Worm (Caenorhabditis elegans): Measurements from ENCODE around the gene srw-109.
A peak's percentile ranks its signal among the peaks of the same experiment; 100 is the strongest.

Gene srw-109

DNA sequence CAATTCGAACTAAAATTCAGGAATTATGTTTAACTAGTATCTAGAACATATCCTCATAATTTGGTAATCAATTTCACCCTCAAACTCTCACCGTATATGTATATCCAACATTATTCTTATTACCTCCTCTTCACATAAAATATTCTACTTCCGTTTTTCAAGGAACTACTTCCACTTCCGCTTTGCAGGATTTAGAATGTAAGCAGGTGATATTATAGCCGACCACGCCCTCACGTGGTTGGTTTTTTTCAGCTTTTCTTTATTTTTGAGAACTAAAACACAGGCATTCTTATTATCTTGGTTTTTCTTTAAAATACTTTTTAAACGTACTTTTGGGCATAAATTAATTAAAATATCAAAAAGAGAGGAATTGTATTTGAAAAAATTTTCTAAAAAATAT, 9.2 kb upstream of the srw-109 start (continued):
- no peak for TF ChIP-seq nhr-90 (tag; optimal IDR thresholded peaks at IDR 0.05; ENCODE audit: poor library complexity)
- no peak for TF ChIP-seq xbp-1 (tag; optimal IDR thresholded peaks at IDR 0.05)

DNA sequence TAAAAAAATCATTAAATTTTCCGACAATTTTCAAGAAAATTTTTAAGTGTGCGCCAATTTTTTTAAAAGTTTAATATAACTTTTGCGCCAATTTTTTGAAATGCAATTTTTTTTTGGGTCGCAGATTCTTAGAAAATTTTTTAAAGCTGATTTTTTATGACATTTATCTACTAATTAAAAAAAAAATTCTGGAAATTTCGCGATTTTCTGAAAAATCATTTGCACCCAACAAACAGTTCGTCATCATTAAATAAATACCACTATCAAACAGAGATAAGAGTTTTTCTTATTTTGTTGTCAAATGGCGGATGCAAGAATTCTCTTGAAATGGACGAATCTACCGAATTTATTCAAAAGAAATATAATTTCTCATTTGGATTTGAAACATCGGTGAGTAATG, 6.5 kb upstream of the srw-109 start, which contains the start of gene F48G7.13:
Gene F48G7.13, plus strand, starts transcription at position 301 of the 400 bp plus-strand sequence.
- no peak for TF ChIP-seq mab-9 (GFP tag; IDR thresholded peaks at IDR 0.05)
- TF ChIP-seq zip-4 (GFP tag; optimal IDR thresholded peaks at IDR 0.05) = no peak
- no peak for TF ChIP-seq fos-1 (tag; optimal IDR thresholded peaks at IDR 0.05)
- no peak for TF ChIP-seq C04F5.9 (tag; optimal IDR thresholded peaks at IDR 0.05)
- no peak for TF ChIP-seq nhr-28 (tag; optimal IDR thresholded peaks at IDR 0.05)
- TF ChIP-seq zag-1 (tag; optimal IDR thresholded peaks at IDR 0.05) = no peak
- no peak for TF ChIP-seq snu-23 (GFP tag; optimal IDR thresholded peaks at IDR 0.05)

DNA sequence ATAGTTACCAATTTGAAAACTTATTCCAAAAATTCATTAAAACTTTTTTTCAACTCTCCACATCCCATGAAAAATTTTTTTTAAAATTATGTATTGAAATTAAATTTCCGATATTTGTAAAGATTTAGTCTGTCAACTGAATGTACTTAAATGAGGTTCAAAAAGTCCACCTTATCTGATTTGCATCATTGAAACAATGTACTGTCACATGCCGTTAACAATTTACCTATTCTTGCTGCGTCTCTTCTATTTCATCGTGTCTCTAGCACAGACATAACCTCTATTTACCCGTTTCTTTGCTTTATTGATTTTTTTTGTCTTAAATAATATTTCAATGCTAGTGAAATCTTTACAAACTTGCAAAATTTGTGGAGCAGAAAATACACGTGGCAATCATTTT, 1.5 kb upstream of the srw-109 start, which contains the start of gene nhr-90:
Gene nhr-90, plus strand, starts transcription at position 296 of the 400 bp plus-strand sequence.
- no peak for TF ChIP-seq snpc-4 (tag; optimal IDR thresholded peaks at IDR 0.05)
- TF ChIP-seq elt-2 (tag; optimal IDR thresholded peaks at IDR 0.05) = no peak
- peak; percentile 18 for TF ChIP-seq skn-1 (tag; optimal IDR thresholded peaks at IDR 0.05)
- peak; percentile 72 for TF ChIP-seq nhr-85 (tag)
- TF ChIP-seq mef-2 (tag; optimal IDR thresholded peaks at IDR 0.05) = no peak
- TF ChIP-seq ceh-88 (GFP tag; IDR thresholded peaks at IDR 0.05) = no peak
- TF ChIP-seq aha-1 (tag; optimal IDR thresholded peaks at IDR 0.05) = no peak
- no peak for TF ChIP-seq efl-1 (optimal IDR thresholded peaks at IDR 0.05)
- TF ChIP-seq efl-1 (GFP tag; optimal IDR thresholded peaks at IDR 0.05 in 1 of 2) = peak in 1 of 2 experiments; percentile 46
- no peak for TF ChIP-seq ztf-11 (tag; optimal IDR thresholded peaks at IDR 0.05)
- TF ChIP-seq zag-1 (tag; optimal IDR thresholded peaks at IDR 0.05) = no peak
- TF ChIP-seq unc-62 (GFP tag; optimal IDR thresholded peaks at IDR 0.05) = no peak
- TF ChIP-seq blmp-1 (tag; optimal IDR thresholded peaks at IDR 0.05) = peak; percentile 0
- TF ChIP-seq lin-35 (GFP tag; optimal IDR thresholded peaks at IDR 0.05) = peak in 1 of 2 experiments; percentile 46
- peak; percentile 55 for TF ChIP-seq nhr-20 (tag; optimal IDR thresholded peaks at IDR 0.05)
- peak; percentile 5 for TF ChIP-seq C16A3.4 (tag; optimal IDR thresholded peaks at IDR 0.05)

DNA sequence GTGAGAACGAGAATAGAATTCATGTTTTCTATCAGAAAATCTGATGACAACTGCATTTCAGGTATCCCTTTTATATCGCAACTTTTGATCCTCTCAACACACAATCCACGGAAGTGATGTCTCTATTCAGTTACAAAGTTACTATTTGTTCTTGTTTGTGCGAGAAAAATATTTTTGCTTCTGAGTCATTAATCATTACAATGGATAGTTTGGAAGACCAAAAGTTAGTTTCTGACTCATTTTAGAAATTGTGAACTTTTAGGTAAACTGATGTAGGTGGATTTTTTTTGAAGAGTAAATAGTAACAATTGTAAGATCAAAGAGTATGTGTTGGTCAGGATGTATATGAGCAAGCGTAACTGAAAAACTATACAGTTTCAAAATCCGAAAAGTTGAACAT, 927 bp upstream of the srw-109 start, which contains the start of gene srlf-36:
Gene srlf-36, minus strand, starts transcription at position 101 of the 400 bp plus-strand sequence.
- TF ChIP-seq dsc-1 (tag; optimal IDR thresholded peaks at IDR 0.05) (no peak), nhr-76 (tag; optimal IDR thresholded peaks at IDR 0.05) (no peak), F16B12.6 (tag; optimal IDR thresholded peaks at IDR 0.05) (no peak)

- TF ChIP-seq nhr-77 (tag; optimal IDR thresholded peaks at IDR 0.05) (no peak), lin-14 (GFP tag; optimal IDR thresholded peaks at IDR 0.05) (no peak), nhr-84 (tag; optimal IDR thresholded peaks at IDR 0.05) (no peak)
Measured at ce11 chrV:604105-604504, 4.6 kb downstream of the srw-109 start, which contains the start of gene srlf-37. srlf-37 (minus strand) TSS chrV:604205.

ce11 chrV:600231-600630, 8.5 kb downstream of the srw-109 start, which contains the start of gene nhr-251:
nhr-251 (plus strand) TSS chrV:600531.
- TF ChIP-seq pax-3 (tag; optimal IDR thresholded peaks at IDR 0.05) (no peak), C34B4.2 (tag; optimal IDR thresholded peaks at IDR 0.05) (no peak), efl-1 (optimal IDR thresholded peaks at IDR 0.05) (no peak), efl-1 (GFP tag; optimal IDR thresholded peaks at IDR 0.05 in 1 of 2) (no peak), fkh-8 (tag; optimal IDR thresholded peaks at IDR 0.05) (no peak), ceh-8 (GFP tag; optimal IDR thresholded peaks at IDR 0.05) (no peak)

Measured in whole organism, L1 larva.